Worm (Caenorhabditis elegans) whole organism, early embryonic: ENCODE measurements around the gene syp-2.

ENCODE experiments used
- B0310.2 ChIP-seq: sonication (generic microtip); optimal IDR thresholded peaks from 2 replicates; lab custom pipeline; 2016; ENCODE audit warnings: mild to moderate bottlenecking, missing genetic modification characterization, missing compliant biosample characterization
- ama-1 ChIP-seq: fragments of 150-350 bp; optimal IDR thresholded peaks from 2 replicates; lab custom pipeline; 2014
- hmbx-1 ChIP-seq: sonication (generic microtip); optimal IDR thresholded peaks from 2 replicates; lab custom pipeline; 2016; ENCODE audit warnings: mild to moderate bottlenecking, missing genetic modification characterization, missing compliant biosample characterization
- hmg-4 ChIP-seq: fragments of 200-800 bp; sonication (Bioruptor generic); optimal IDR thresholded peaks from 2 replicates; lab custom pipeline; 2018; ENCODE audit warnings: mild to moderate bottlenecking, missing genetic modification characterization, missing compliant biosample characterization
- sea-1 ChIP-seq: fragments of 200-800 bp; sonication (Bioruptor generic); conservative IDR thresholded peaks from 2 replicates; pipeline ENCODE4 v1.3.6; 2022; ENCODE audit warnings: missing genetic modification characterization, missing compliant biosample characterization
- tbx-11 ChIP-seq: fragments of 200-800 bp; sonication (Bioruptor generic); IDR thresholded peaks from 2 replicates; pipeline ENCODE4 v1.3.6; 2022; ENCODE audit warnings: missing genetic modification characterization, missing compliant biosample characterization
- tbx-37 ChIP-seq: fragments of 200-800 bp; sonication (Bioruptor generic); conservative IDR thresholded peaks from 2 replicates; pipeline ENCODE4 v1.3.6; 2022; ENCODE audit warnings: missing genetic modification reagents, missing genetic modification characterization, missing compliant biosample characterization
- tra-4 ChIP-seq: sonication (generic microtip); optimal IDR thresholded peaks from 2 replicates; lab custom pipeline; 2017; ENCODE audit warnings: missing genetic modification characterization, missing compliant biosample characterization

- no peak for TF ChIP-seq ama-1
- TF ChIP-seq hmbx-1 (tag; lab: Kevin White, UChicago), result no peak
- TF ChIP-seq hmg-4 (GFP tag; lab: Kevin White, UChicago), result no peak
- no peak for TF ChIP-seq sea-1 (GFP tag; lab: Robert Waterston, UW)
- TF ChIP-seq B0310.2 (tag; lab: Kevin White, UChicago), result no peak
- TF ChIP-seq tbx-11, result no peak
- TF ChIP-seq tra-4 (tag; lab: Kevin White, UChicago), result no peak
- no peak for TF ChIP-seq tbx-37 (GFP tag; lab: Robert Waterston, UW)
Observed at ce11 chrV:5521735-5522241, 14.5 kb upstream of the syp-2 start, which contains the start of gene hir-1.
